Worm (Caenorhabditis elegans) whole organism, L3 larva: ENCODE data around the gene F07E5.7.

Experiments
- egl-27 ChIP-seq: sonication (generic microtip); optimal IDR thresholded peaks from 4 replicates; lab custom pipeline; 2017; ENCODE audit warnings: missing biosample characterization, missing genetic modification reagents, missing genetic modification characterization
- nhr-23 ChIP-seq: fragments of 150-350 bp; optimal IDR thresholded peaks from 2 replicates; lab custom pipeline; 2014; ENCODE audit warnings: missing biosample characterization, missing genetic modification reagents, missing genetic modification characterization
- nhr-28 ChIP-seq: fragments of 150-350 bp; optimal IDR thresholded peaks from 2 replicates; lab custom pipeline; 2014; ENCODE audit warnings: missing biosample characterization, missing genetic modification characterization

ce11 chrII:2108295-2108694, 37.0 kb upstream of the F07E5.7 start, which contains the start of gene R52.4:
- TF ChIP-seq egl-27 (no peak), nhr-28 (tag; lab: Kevin White, UChicago) (no peak), nhr-23 (no peak)
